Fruit fly (Drosophila melanogaster): ENCODE measurements around the gene CG33642.

- TF ChIP-seq ttk (optimal IDR thresholded peaks at IDR 0.05) (no peak), Myc (optimal IDR thresholded peaks at IDR 0.05) (no peak), Sin3A (optimal IDR thresholded peaks at IDR 0.05) (no peak)
Measured at dm6 chr2L:13515688-13516037, 14.1 kb upstream of the CG33642 start.
